Fruit fly (Drosophila melanogaster) whole organism, embryonic: Measurements from ENCODE around the gene 5-HT2B.
A peak's percentile ranks its signal among the peaks of the same experiment; 100 is the strongest.

Source experiments
- Adf1 ChIP-seq: fragments of 200-800 bp; sonication (Bioruptor generic); IDR thresholded peaks from 2 replicates; pipeline ENCODE4 v1.3.6; 2022; ENCODE audit warnings: missing biosample characterization, missing genetic modification characterization
- CG10462 ChIP-seq: fragments of 200-800 bp; sonication (Bioruptor generic); optimal IDR thresholded peaks from 2 replicates; lab custom pipeline; 2016; ENCODE audit warnings: missing biosample characterization, missing genetic modification characterization
- CG10543 ChIP-seq: fragments of 200-800 bp; sonication (Bioruptor generic); optimal IDR thresholded peaks from 3 replicates; lab custom pipeline; 2017; ENCODE audit warnings: missing biosample characterization, mild to moderate bottlenecking, missing genetic modification characterization, moderate library complexity
- CG12769 ChIP-seq: fragments of 200-800 bp; sonication (Bioruptor generic); optimal IDR thresholded peaks from 2 replicates; lab custom pipeline; 2019; ENCODE audit warnings: missing biosample characterization, mild to moderate bottlenecking, missing genetic modification characterization, moderate library complexity
- CG17385 ChIP-seq: fragments of 200-800 bp; sonication (Bioruptor generic); optimal IDR thresholded peaks from 3 replicates; lab custom pipeline; 2018; ENCODE audit warnings: missing biosample characterization, mild to moderate bottlenecking, missing genetic modification characterization
- CG34422 ChIP-seq: fragments of 200-800 bp; sonication (Bioruptor generic); IDR thresholded peaks from 3 replicates; pipeline ENCODE4 v1.3.6; 2022; ENCODE audit warnings: missing biosample characterization, missing genetic modification characterization
- CG42726 ChIP-seq: fragments of 200-800 bp; sonication (Bioruptor generic); IDR thresholded peaks from 2 replicates; pipeline ENCODE4 v1.3.6; 2022; ENCODE audit warnings: missing biosample characterization, missing genetic modification characterization; ENCODE audit not compliant: partially characterized antibody
- CG7963 ChIP-seq: fragments of 200-800 bp; sonication (Bioruptor generic); IDR thresholded peaks from 3 replicates; pipeline ENCODE4 v1.3.6; 2022; ENCODE audit warnings: missing biosample characterization, missing genetic modification characterization; ENCODE audit not compliant: partially characterized antibody
- CG7987 ChIP-seq: fragments of 200-800 bp; sonication (Bioruptor generic); optimal IDR thresholded peaks from 2 replicates; lab custom pipeline; 2018; ENCODE audit warnings: missing biosample characterization, mild to moderate bottlenecking, missing genetic modification characterization, moderate library complexity
- CG8089 ChIP-seq: fragments of 200-800 bp; sonication (Bioruptor generic); optimal IDR thresholded peaks from 3 replicates; lab custom pipeline; 2016; ENCODE audit warnings: missing biosample characterization, missing genetic modification characterization
- CG8290 ChIP-seq, 3 experiments: fragments of 200-800 bp; sonication (Bioruptor generic); optimal IDR thresholded peaks; 2 replicates each; lab custom pipeline; 2016 to 2019; ENCODE audit warnings: missing biosample characterization in 3 of 3, missing genetic modification characterization in 3 of 3, mild to moderate bottlenecking in 2 of 3, moderate library complexity in 1 of 3
- CG8359 ChIP-seq: fragments of 200-800 bp; sonication (Bioruptor generic); optimal IDR thresholded peaks from 2 replicates; lab custom pipeline; 2017; ENCODE audit warnings: missing biosample characterization, mild to moderate bottlenecking, missing genetic modification characterization, borderline replicate concordance
- Dll ChIP-seq: fragments of 200-800 bp; sonication (Bioruptor generic); IDR thresholded peaks from 4 replicates; pipeline ENCODE4 v1.3.6; 2022; ENCODE audit warnings: missing biosample characterization, missing genetic modification characterization; ENCODE audit not compliant: partially characterized antibody
- Eip74EF ChIP-seq, 2 experiments: fragments of 200-800 bp in 1 of 2; fragments of >200 bp in 1 of 2; sonication (Bioruptor generic) in 1 of 2; optimal IDR thresholded peaks; 2 replicates each; lab custom pipeline; 2017 to 2019; ENCODE audit warnings: missing biosample characterization in 2 of 2, missing genetic modification characterization in 2 of 2, mild to moderate bottlenecking in 1 of 2, moderate library complexity in 1 of 2
- NfI ChIP-seq: fragments of 200-800 bp; sonication (Bioruptor generic); optimal IDR thresholded peaks from 3 replicates; lab custom pipeline; 2018; ENCODE audit warnings: missing biosample characterization, mild to moderate bottlenecking, missing genetic modification characterization, moderate library complexity
- Opbp ChIP-seq: fragments of 200-800 bp; sonication (Bioruptor generic); IDR thresholded peaks from 3 replicates; pipeline ENCODE4 v1.3.6; 2022; ENCODE audit warnings: missing biosample characterization, missing genetic modification characterization; ENCODE audit not compliant: partially characterized antibody
- Optix ChIP-seq: fragments of 200-800 bp; sonication (Bioruptor generic); IDR thresholded peaks from 3 replicates; pipeline ENCODE4 v1.3.6; 2022; ENCODE audit warnings: missing biosample characterization, missing genetic modification characterization
- Pdp1 ChIP-seq, 2 experiments: fragments of 200-800 bp; sonication (Bioruptor generic); optimal IDR thresholded peaks; 3 replicates each; lab custom pipeline; 2016; ENCODE audit warnings: missing biosample characterization in 2 of 2, missing genetic modification characterization in 2 of 2, mild to moderate bottlenecking in 1 of 2, moderate library complexity in 1 of 2
- Scr ChIP-seq: fragments of 200-800 bp; sonication (Bioruptor generic); IDR thresholded peaks from 2 replicates; pipeline ENCODE4 v1.3.6; 2022; ENCODE audit warnings: missing biosample characterization, missing genetic modification characterization; ENCODE audit not compliant: partially characterized antibody
- Ssrp ChIP-seq: fragments of 200-800 bp; sonication (Bioruptor generic); optimal IDR thresholded peaks from 2 replicates; lab custom pipeline; 2018; ENCODE audit warnings: missing biosample characterization, mild to moderate bottlenecking, missing genetic modification characterization, moderate library complexity
- Usf ChIP-seq: fragments of 200-800 bp; sonication (Bioruptor generic); optimal IDR thresholded peaks from 2 replicates; lab custom pipeline; 2017; ENCODE audit warnings: missing genotype, missing biosample characterization, missing genetic modification characterization
- abd-A ChIP-seq: fragments of 200-800 bp; sonication (Bioruptor generic); optimal IDR thresholded peaks from 3 replicates; lab custom pipeline; 2019; ENCODE audit warnings: missing biosample characterization, mild to moderate bottlenecking, missing genetic modification characterization, moderate library complexity
- crol ChIP-seq: fragments of 200-800 bp; sonication (Bioruptor generic); IDR thresholded peaks from 2 replicates; pipeline ENCODE4 v1.3.6; 2022; ENCODE audit warnings: missing biosample characterization, missing genetic modification characterization
- eve ChIP-seq, 2 experiments: fragments of >200 bp; optimal IDR thresholded peaks; 2 replicates each; lab custom pipeline; 2017; ENCODE audit warnings: missing biosample characterization in 2 of 2, missing genetic modification characterization in 2 of 2
- exex ChIP-seq: fragments of 200-800 bp; sonication (Bioruptor generic); optimal IDR thresholded peaks from 4 replicates; lab custom pipeline; 2018; ENCODE audit warnings: missing biosample characterization, mild to moderate bottlenecking, missing genetic modification characterization, moderate library complexity
- ftz-f1 ChIP-seq: fragments of 200-800 bp; sonication (Bioruptor generic); optimal IDR thresholded peaks from 2 replicates; lab custom pipeline; 2016; ENCODE audit warnings: missing biosample characterization, missing genetic modification characterization
- gem ChIP-seq: fragments of 200-800 bp; sonication (Bioruptor generic); optimal IDR thresholded peaks from 2 replicates; lab custom pipeline; 2019; ENCODE audit warnings: missing biosample characterization, mild to moderate bottlenecking, missing genetic modification characterization, moderate library complexity
- inv ChIP-seq: fragments of 200-800 bp; sonication (Bioruptor generic); IDR thresholded peaks from 2 replicates; pipeline ENCODE4 v1.3.6; 2022; ENCODE audit warnings: missing biosample characterization, missing genetic modification characterization; ENCODE audit not compliant: partially characterized antibody
- kah ChIP-seq: fragments of 200-800 bp; sonication (Bioruptor generic); optimal IDR thresholded peaks from 2 replicates; lab custom pipeline; 2018; ENCODE audit warnings: missing biosample characterization, mild to moderate bottlenecking, missing genetic modification characterization
- mirr ChIP-seq: fragments of 200-800 bp; sonication (Bioruptor generic); optimal IDR thresholded peaks from 3 replicates; lab custom pipeline; 2018; ENCODE audit warnings: missing biosample characterization, mild to moderate bottlenecking, missing genetic modification characterization
- mld ChIP-seq: fragments of 200-800 bp; sonication (Bioruptor generic); IDR thresholded peaks from 3 replicates; pipeline ENCODE4 v1.3.6; 2022; ENCODE audit warnings: missing biosample characterization, missing genetic modification characterization; ENCODE audit not compliant: partially characterized antibody
- org-1 ChIP-seq: fragments of 200-800 bp; sonication (Bioruptor generic); optimal IDR thresholded peaks from 2 replicates; lab custom pipeline; 2017; ENCODE audit warnings: missing biosample characterization, missing genetic modification characterization
- sna ChIP-seq: fragments of 200-800 bp; sonication (Bioruptor generic); IDR thresholded peaks from 2 replicates; pipeline ENCODE4 v1.3.6; 2022; ENCODE audit warnings: missing biosample characterization, missing genetic modification characterization; ENCODE audit not compliant: partially characterized antibody
- vvl ChIP-seq: fragments of 200-800 bp; sonication (Bioruptor generic); IDR thresholded peaks from 2 replicates; pipeline ENCODE4 v1.3.6; 2022; ENCODE audit warnings: missing biosample characterization, missing genetic modification characterization
- zen2 ChIP-seq: fragments of 200-800 bp; sonication (Bioruptor generic); IDR thresholded peaks from 3 replicates; pipeline ENCODE4 v1.3.6; 2022; ENCODE audit warnings: missing biosample characterization, missing genetic modification characterization; ENCODE audit not compliant: partially characterized antibody

The 5-HT2B gene

DNA sequence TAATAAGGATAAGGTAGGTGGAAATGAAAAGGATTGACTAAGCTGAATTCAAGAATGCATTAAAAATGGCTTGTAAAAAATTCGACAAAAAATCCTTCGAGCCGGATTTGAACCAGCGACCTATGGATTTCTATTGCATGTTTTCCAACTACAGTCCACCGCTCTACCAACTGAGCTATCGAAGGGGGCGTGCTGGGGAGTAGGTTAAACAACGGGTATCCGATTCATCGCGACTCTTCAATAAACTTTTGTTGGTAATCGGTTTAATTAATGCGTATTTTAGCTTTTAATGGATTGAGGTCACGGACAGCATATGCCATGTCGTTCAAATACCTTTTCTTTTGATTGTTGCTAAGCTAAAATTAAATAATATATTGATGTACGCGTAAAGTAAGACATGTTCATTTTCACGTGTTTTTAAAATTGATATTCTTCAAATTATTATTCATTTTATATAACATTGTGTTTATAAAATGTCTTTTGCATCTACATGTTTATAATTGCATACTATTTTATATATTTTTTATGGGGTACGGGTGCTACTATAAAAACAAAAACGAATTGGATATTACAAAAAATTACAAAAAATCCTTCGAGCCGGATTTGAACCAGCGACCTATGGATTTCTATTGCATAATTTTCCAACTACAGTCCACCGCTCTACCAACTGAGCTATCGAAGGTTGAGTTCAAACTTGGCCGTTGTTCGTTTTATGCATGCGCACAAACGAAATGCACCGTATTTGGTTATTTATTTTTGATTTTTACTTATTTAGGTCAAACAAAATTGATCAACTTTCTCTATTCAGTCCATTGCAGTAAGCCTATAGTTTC lies 90.2 kb downstream of the 5-HT2B start (continued):
- TF ChIP-seq CG8359: no peak
- TF ChIP-seq Adf1 (GFP tag; lab: Robert Waterston, UW): no peak
- TF ChIP-seq CG7987: peak; percentile 4
- TF ChIP-seq Optix (GFP tag; lab: Robert Waterston, UW): no peak
- TF ChIP-seq Scr: peak; percentile 60; the same call in 1 of the 2 replicates
- peak; percentile 2 for TF ChIP-seq CG17385
- no peak for TF ChIP-seq org-1 (GFP tag; lab: Kevin White, UChicago)
- peak; percentile 77 for TF ChIP-seq mirr (GFP tag; lab: Kevin White, UChicago)
- TF ChIP-seq CG8290 (GFP tag; optimal IDR thresholded peaks at IDR 0.05; lab: Kevin White, UChicago): no peak
- TF ChIP-seq CG8290 (tag; optimal IDR thresholded peaks at IDR 0.05; lab: Kevin White, UChicago): peak in 1 of 2 experiments; percentile 23
- peak; percentile 92 for TF ChIP-seq Opbp (GFP tag; lab: Robert Waterston, UW)
- peak; percentile 24 for TF ChIP-seq inv (GFP tag; lab: Robert Waterston, UW)
- peak; percentile 93 for TF ChIP-seq exex (tag; lab: Kevin White, UChicago)
- no peak for TF ChIP-seq CG8089 (GFP tag; lab: Kevin White, UChicago)
- no peak for TF ChIP-seq Ssrp
- peak; percentile 94 for TF ChIP-seq CG42726 (GFP tag; lab: Robert Waterston, UW)
- TF ChIP-seq abd-A (tag; lab: Kevin White, UChicago): peak; percentile 93
- peak; percentile 44; the same call in 1 of the 2 replicates for TF ChIP-seq sna
- no peak for TF ChIP-seq NfI (GFP tag; lab: Kevin White, UChicago)
- TF ChIP-seq CG34422 (GFP tag; lab: Robert Waterston, UW): no peak
- peak; percentile 67 for TF ChIP-seq vvl (GFP tag; lab: Robert Waterston, UW)
- TF ChIP-seq crol (GFP tag; lab: Robert Waterston, UW): peak; percentile 75
- no peak for TF ChIP-seq Usf (GFP tag; lab: Kevin White, UChicago)
- no peak for TF ChIP-seq CG10462 (GFP tag; lab: Kevin White, UChicago)
- TF ChIP-seq mld (GFP tag; lab: Robert Waterston, UW): peak; percentile 92
- peak; percentile 10 for TF ChIP-seq kah (GFP tag; lab: Kevin White, UChicago)
- TF ChIP-seq CG7963 (GFP tag; lab: Robert Waterston, UW): peak; percentile 89
- TF ChIP-seq CG12769 (tag; lab: Kevin White, UChicago): peak; percentile 2
- 0 out of 4 replicates have a peak, but pooled peaks have one; percentile 36 for TF ChIP-seq Dll (GFP tag; lab: Robert Waterston, UW)
- TF ChIP-seq ftz-f1 (GFP tag; lab: Kevin White, UChicago): peak; percentile 69
- TF ChIP-seq CG10543: peak; percentile 1
- no peak for TF ChIP-seq eve (GFP tag; optimal IDR thresholded peaks at IDR 0.05; lab: Kevin White, UChicago)
- peak in 1 of 2 experiments; percentile 6 for TF ChIP-seq Eip74EF (GFP tag; optimal IDR thresholded peaks at IDR 0.05; lab: Kevin White, UChicago)
- TF ChIP-seq gem (tag; lab: Kevin White, UChicago): peak; percentile 10
- peak in 1 of 2 experiments; percentile 96 for TF ChIP-seq Pdp1 (GFP tag; optimal IDR thresholded peaks at IDR 0.05; lab: Kevin White, UChicago)
- peak; percentile 18; the same call in 2 of the 3 replicates for TF ChIP-seq zen2 (GFP tag; lab: Robert Waterston, UW)
- TF ChIP-seq, all 482 proteins: peak for 55
